Fruit fly (Drosophila melanogaster) whole organism, embryonic: ENCODE measurements around the gene CG42240.
A peak's percentile ranks its signal among the peaks of the same experiment; 100 is the strongest.

Source experiments
- Abd-B ChIP-seq: fragments of 200-800 bp; sonication (Bioruptor generic); optimal IDR thresholded peaks from 2 replicates; lab custom pipeline; 2018; ENCODE audit warnings: missing biosample characterization, mild to moderate bottlenecking, missing genetic modification characterization, moderate library complexity
- Antp ChIP-seq: fragments of 200-800 bp; sonication (Bioruptor generic); optimal IDR thresholded peaks from 3 replicates; lab custom pipeline; 2016; ENCODE audit warnings: missing biosample characterization, missing genetic modification characterization
- Asciz ChIP-seq: fragments of 200-800 bp; sonication (Bioruptor generic); optimal IDR thresholded peaks from 2 replicates; lab custom pipeline; 2017; ENCODE audit warnings: missing biosample characterization, mild to moderate bottlenecking, missing genetic modification characterization, missing genetic modification reagents
- Awh ChIP-seq: fragments of 200-800 bp; sonication (Bioruptor generic); IDR thresholded peaks from 2 replicates; pipeline ENCODE4, ENCODE4 v1.3.6; 2022; ENCODE audit warnings: missing biosample characterization, missing genetic modification characterization
- BtbVII ChIP-seq: fragments of 200-800 bp; sonication (Bioruptor generic); optimal IDR thresholded peaks from 3 replicates; lab custom pipeline; 2017; ENCODE audit warnings: missing biosample characterization, mild to moderate bottlenecking, missing genetic modification characterization
- CG10979 ChIP-seq: fragments of 200-800 bp; sonication (Bioruptor generic); optimal IDR thresholded peaks from 2 replicates; lab custom pipeline; 2018; ENCODE audit warnings: missing biosample characterization, mild to moderate bottlenecking, missing genetic modification characterization, moderate library complexity
- CG11398 ChIP-seq: fragments of 200-800 bp; sonication (Bioruptor generic); optimal IDR thresholded peaks from 2 replicates; lab custom pipeline; 2016; ENCODE audit warnings: missing biosample characterization, missing genetic modification characterization
- CG12071 ChIP-seq: fragments of 200-800 bp; sonication (Bioruptor generic); optimal IDR thresholded peaks from 3 replicates; lab custom pipeline; 2018; ENCODE audit warnings: missing biosample characterization, mild to moderate bottlenecking, missing genetic modification characterization
- CG12391 ChIP-seq: fragments of 200-800 bp; sonication (Bioruptor generic); optimal IDR thresholded peaks from 3 replicates; lab custom pipeline; 2018; ENCODE audit warnings: missing biosample characterization, mild to moderate bottlenecking, missing genetic modification characterization, moderate library complexity
- CG14050 ChIP-seq: fragments of 200-800 bp; sonication (Bioruptor generic); IDR thresholded peaks from 3 replicates; pipeline ENCODE4 v1.3.6; 2022; ENCODE audit warnings: missing biosample characterization, missing genetic modification characterization
- CG15601 ChIP-seq: fragments of 200-800 bp; sonication (Bioruptor generic); optimal IDR thresholded peaks from 3 replicates; lab custom pipeline; 2019; ENCODE audit warnings: missing biosample characterization, mild to moderate bottlenecking, missing genetic modification characterization, moderate library complexity
- CG17568 ChIP-seq: fragments of 200-800 bp; sonication (Bioruptor generic); optimal IDR thresholded peaks from 2 replicates; lab custom pipeline; 2018; ENCODE audit warnings: missing biosample characterization, mild to moderate bottlenecking, missing genetic modification characterization, moderate library complexity
- CG17829 ChIP-seq: fragments of 200-800 bp; optimal IDR thresholded peaks from 2 replicates; lab custom pipeline; 2019; ENCODE audit warnings: missing biosample characterization, mild to moderate bottlenecking, missing genetic modification characterization, moderate library complexity
- CG18619 ChIP-seq: fragments of 200-800 bp; sonication (Bioruptor generic); optimal IDR thresholded peaks from 3 replicates; lab custom pipeline; 2017; ENCODE audit warnings: missing biosample characterization, mild to moderate bottlenecking, missing genetic modification characterization
- CG2199 ChIP-seq: fragments of 200-800 bp; sonication (Bioruptor generic); IDR thresholded peaks from 3 replicates; pipeline ENCODE4 v1.3.6; 2022; ENCODE audit warnings: missing biosample characterization, missing genetic modification characterization
- CG2712 ChIP-seq: fragments of 200-800 bp; optimal IDR thresholded peaks from 3 replicates; lab custom pipeline; 2019; ENCODE audit warnings: missing biosample characterization, mild to moderate bottlenecking, missing genetic modification characterization, moderate library complexity
- CG33557 ChIP-seq: fragments of 200-800 bp; sonication (Bioruptor generic); optimal IDR thresholded peaks from 2 replicates; lab custom pipeline; 2019; ENCODE audit warnings: missing biosample characterization, mild to moderate bottlenecking, missing genetic modification characterization, moderate library complexity
- CG7357 ChIP-seq: fragments of 200-800 bp; sonication (Bioruptor generic); IDR thresholded peaks from 3 replicates; pipeline ENCODE4 v1.3.6; 2022; ENCODE audit warnings: missing biosample characterization, missing genetic modification characterization
- CG7745 ChIP-seq: fragments of 200-800 bp; sonication (Bioruptor generic); optimal IDR thresholded peaks from 2 replicates; lab custom pipeline; 2018; ENCODE audit warnings: missing biosample characterization, mild to moderate bottlenecking, missing genetic modification characterization, moderate library complexity
- CG7928 ChIP-seq: fragments of 200-800 bp; sonication (Bioruptor generic); optimal IDR thresholded peaks from 2 replicates; lab custom pipeline; 2017; ENCODE audit warnings: missing biosample characterization, mild to moderate bottlenecking, missing genetic modification characterization
- CG8281 ChIP-seq: fragments of 200-800 bp; sonication (Bioruptor generic); optimal IDR thresholded peaks from 2 replicates; lab custom pipeline; 2018; ENCODE audit warnings: missing biosample characterization, mild to moderate bottlenecking, missing genetic modification characterization, moderate library complexity
- CrebB ChIP-seq: fragments of 200-800 bp; sonication (Bioruptor generic); optimal IDR thresholded peaks from 3 replicates; lab custom pipeline; 2018; ENCODE audit warnings: missing biosample characterization, mild to moderate bottlenecking, missing genetic modification characterization
- D19A ChIP-seq: fragments of 200-800 bp; optimal IDR thresholded peaks from 3 replicates; lab custom pipeline; 2019; ENCODE audit warnings: missing biosample characterization, mild to moderate bottlenecking, missing genetic modification characterization, moderate library complexity
- Elba2 ChIP-seq: fragments of 200-800 bp; sonication (Bioruptor generic); optimal IDR thresholded peaks from 3 replicates; lab custom pipeline; 2016; ENCODE audit warnings: missing biosample characterization, missing genetic modification characterization
- Ets65A ChIP-seq: fragments of 200-800 bp; sonication (Bioruptor generic); peaks from one replicate; lab custom pipeline; 2016; ENCODE audit warnings: missing biosample characterization, missing genetic modification characterization
- HHEX ChIP-seq: fragments of 200-800 bp; sonication (Bioruptor generic); optimal IDR thresholded peaks from 3 replicates; lab custom pipeline; 2017; ENCODE audit warnings: missing biosample characterization, mild to moderate bottlenecking, missing genetic modification characterization, missing genetic modification reagents
- Hmx ChIP-seq: fragments of 200-800 bp; sonication (Bioruptor generic); optimal IDR thresholded peaks from 2 replicates; lab custom pipeline; 2016; ENCODE audit warnings: missing biosample characterization, missing genetic modification characterization
- MESR4 ChIP-seq: fragments of 200-800 bp; sonication (Bioruptor generic); optimal IDR thresholded peaks from 2 replicates; lab custom pipeline; 2018; ENCODE audit warnings: missing biosample characterization, mild to moderate bottlenecking, missing genetic modification characterization, moderate library complexity
- Meics ChIP-seq: fragments of 200-800 bp; sonication (Bioruptor generic); optimal IDR thresholded peaks from 2 replicates; lab custom pipeline; 2017; ENCODE audit warnings: missing biosample characterization, mild to moderate bottlenecking, missing genetic modification characterization
- NfI ChIP-seq: fragments of 200-800 bp; sonication (Bioruptor generic); optimal IDR thresholded peaks from 3 replicates; lab custom pipeline; 2018; ENCODE audit warnings: missing biosample characterization, mild to moderate bottlenecking, missing genetic modification characterization, moderate library complexity
- Xrp1 ChIP-seq: fragments of 200-800 bp; sonication (Bioruptor generic); IDR thresholded peaks from 2 replicates; pipeline ENCODE4 v1.3.6; 2022; ENCODE audit warnings: missing biosample characterization, missing genetic modification characterization
- aop ChIP-seq: fragments of 200-800 bp; sonication (Bioruptor generic); IDR thresholded peaks from 2 replicates; pipeline ENCODE4 v1.3.6; 2022; ENCODE audit warnings: missing biosample characterization, missing genetic modification characterization
- ems ChIP-seq: fragments of 200-800 bp; sonication (Bioruptor generic); optimal IDR thresholded peaks from 3 replicates; lab custom pipeline; 2016; ENCODE audit warnings: missing biosample characterization, missing genetic modification characterization
- gem ChIP-seq: fragments of 200-800 bp; sonication (Bioruptor generic); optimal IDR thresholded peaks from 2 replicates; lab custom pipeline; 2019; ENCODE audit warnings: missing biosample characterization, mild to moderate bottlenecking, missing genetic modification characterization, moderate library complexity
- her ChIP-seq: fragments of 200-800 bp; sonication (Bioruptor generic); optimal IDR thresholded peaks from 2 replicates; lab custom pipeline; 2016; ENCODE audit warnings: missing biosample characterization, missing genetic modification characterization
- knrl ChIP-seq: fragments of 200-800 bp; sonication (Bioruptor generic); IDR thresholded peaks from 3 replicates; pipeline ENCODE4 v1.3.6; 2022; ENCODE audit warnings: missing biosample characterization, missing genetic modification characterization; ENCODE audit not compliant: partially characterized antibody
- lbe ChIP-seq: fragments of 200-800 bp; sonication (Bioruptor generic); optimal IDR thresholded peaks from 2 replicates; lab custom pipeline; 2016; ENCODE audit warnings: missing biosample characterization, mild to moderate bottlenecking, missing genetic modification characterization
- maf-S ChIP-seq: fragments of 200-800 bp; sonication (Bioruptor generic); optimal IDR thresholded peaks from 2 replicates; lab custom pipeline; 2016; ENCODE audit warnings: missing biosample characterization, missing genetic modification characterization
- mam ChIP-seq: fragments of 200-800 bp; sonication (Bioruptor generic); optimal IDR thresholded peaks from 3 replicates; lab custom pipeline; 2016; ENCODE audit warnings: missing biosample characterization, missing genetic modification characterization
- odd ChIP-seq: fragments of 200-800 bp; sonication (Bioruptor generic); optimal IDR thresholded peaks from 2 replicates; lab custom pipeline; 2017; ENCODE audit warnings: missing biosample characterization, mild to moderate bottlenecking, missing genetic modification characterization
- org-1 ChIP-seq: fragments of 200-800 bp; sonication (Bioruptor generic); optimal IDR thresholded peaks from 2 replicates; lab custom pipeline; 2017; ENCODE audit warnings: missing biosample characterization, missing genetic modification characterization
- phol ChIP-seq: fragments of 200-800 bp; sonication (Bioruptor generic); optimal IDR thresholded peaks from 3 replicates; lab custom pipeline; 2018; ENCODE audit warnings: missing biosample characterization, mild to moderate bottlenecking, missing genetic modification characterization, moderate library complexity
- psq ChIP-seq: fragments of 200-800 bp; sonication (Bioruptor generic); optimal IDR thresholded peaks from 2 replicates; lab custom pipeline; 2017; ENCODE audit warnings: missing biosample characterization, missing genetic modification characterization
- sc ChIP-seq, 3 experiments: fragments of >200 bp in 2 of 3; fragments of 200-800 bp in 1 of 3; sonication (Bioruptor generic) in 1 of 3; optimal IDR thresholded peaks; 2 replicates in 2 of 3; 3 replicates in 1 of 3; lab custom pipeline; 2017; ENCODE audit warnings: mild to moderate bottlenecking in 1 of 3, missing biosample characterization in 1 of 3, missing genetic modification characterization in 1 of 3, missing genetic modification reagents in 1 of 3
- so ChIP-seq: fragments of 200-800 bp; sonication (Bioruptor generic); IDR thresholded peaks from 3 replicates; pipeline ENCODE4 v1.3.6; 2022; ENCODE audit warnings: missing biosample characterization, missing genetic modification characterization
- sqz ChIP-seq: fragments of 200-800 bp; sonication (Bioruptor generic); optimal IDR thresholded peaks from 3 replicates; lab custom pipeline; 2018; ENCODE audit warnings: missing biosample characterization, mild to moderate bottlenecking, missing genetic modification characterization
- tll ChIP-seq, 2 experiments: fragments of 200-800 bp in 1 of 2; fragments of >200 bp in 1 of 2; sonication (Bioruptor generic) in 1 of 2; optimal IDR thresholded peaks; 2 replicates each; lab custom pipeline; 2017 to 2019; ENCODE audit warnings: missing biosample characterization in 2 of 2, missing genetic modification characterization in 2 of 2, mild to moderate bottlenecking in 1 of 2, moderate library complexity in 1 of 2
- vvl ChIP-seq: fragments of 200-800 bp; sonication (Bioruptor generic); IDR thresholded peaks from 2 replicates; pipeline ENCODE4 v1.3.6; 2022; ENCODE audit warnings: missing biosample characterization, missing genetic modification characterization
- zf30C ChIP-seq: fragments of 200-800 bp; sonication (Bioruptor generic); optimal IDR thresholded peaks from 3 replicates; lab custom pipeline; 2018; ENCODE audit warnings: missing biosample characterization, mild to moderate bottlenecking, missing genetic modification characterization

CG42240 gene

dm6 chrX:6343786-6344537, 13.3 kb downstream of the CG42240 start (continued):
- TF ChIP-seq Elba2 (no peak), CG7928 (GFP tag; lab: Kevin White, UChicago) (no peak), Asciz (GFP tag; lab: Kevin White, UChicago) (no peak), Abd-B (GFP tag; lab: Kevin White, UChicago) (no peak), CG2712 (tag; lab: Kevin White, UChicago) (peak; percentile 12), lbe (GFP tag; lab: Kevin White, UChicago) (peak; percentile 91), CG2199 (no peak), aop (GFP tag; lab: Robert Waterston, UW) (peak; percentile 2; the same call in 1 of the 2 replicates), psq (GFP tag; lab: Kevin White, UChicago) (no peak), NfI (GFP tag; lab: Kevin White, UChicago) (no peak), knrl (GFP tag; lab: Robert Waterston, UW) (no peak), CG12391 (peak; percentile 20), her (GFP tag; lab: Kevin White, UChicago) (no peak), CG11398 (GFP tag; lab: Kevin White, UChicago) (no peak), CG15601 (peak; percentile 6), so (0 out of 3 replicates have a peak, but pooled peaks have one; percentile 64), maf-S (GFP tag; lab: Kevin White, UChicago) (no peak), CG17568 (GFP tag; lab: Kevin White, UChicago) (no peak), Hmx (GFP tag; lab: Kevin White, UChicago) (no peak), Ets65A (GFP tag; lab: Kevin White, UChicago) (peak; percentile 13), HHEX (GFP tag; lab: Kevin White, UChicago) (peak; percentile 3), D19A (no peak), CG7745 (tag; lab: Kevin White, UChicago) (no peak), BtbVII (GFP tag; lab: Kevin White, UChicago) (no peak), Meics (GFP tag; lab: Kevin White, UChicago) (no peak), CG12071 (no peak), sc (optimal IDR thresholded peaks at IDR 0.05; lab: Kevin White, UChicago) (no peak), sc (GFP tag; optimal IDR thresholded peaks at IDR 0.05; lab: Kevin White, UChicago) (peak; percentile 2), CG17829 (tag; lab: Kevin White, UChicago) (no peak), tll (GFP tag; optimal IDR thresholded peaks at IDR 0.05; lab: Kevin White, UChicago) (no peak), gem (tag; lab: Kevin White, UChicago) (peak; percentile 34), CG10979 (tag; lab: Kevin White, UChicago) (peak; percentile 31), CG7357 (GFP tag; lab: Robert Waterston, UW) (no peak), Xrp1 (GFP tag; lab: Robert Waterston, UW) (peak; percentile 68), CG8281 (tag; lab: Kevin White, UChicago) (no peak), org-1 (no peak), CG14050 (peak; percentile 48; the same call in 1 of the 3 replicates), zf30C (GFP tag; lab: Kevin White, UChicago) (no peak), odd (GFP tag; lab: Kevin White, UChicago) (no peak), mam (no peak), sqz (GFP tag; lab: Kevin White, UChicago) (no peak), CG18619 (GFP tag; lab: Kevin White, UChicago) (no peak), Antp (no peak), CrebB (tag; lab: Kevin White, UChicago) (no peak), Awh (GFP tag; lab: Robert Waterston, UW) (peak; percentile 86), MESR4 (GFP tag; lab: Kevin White, UChicago) (no peak), CG33557 (GFP tag; lab: Kevin White, UChicago) (no peak), ems (GFP tag; lab: Kevin White, UChicago) (no peak), vvl (peak; percentile 77), phol (tag; lab: Kevin White, UChicago) (no peak)
